Fruit fly (Drosophila melanogaster) whole organism, adult: ENCODE measurements around the gene mbo.
A peak's percentile ranks its signal among the peaks of the same experiment; 100 is the strongest.

ENCODE experiments used
- Hr96 ChIP-seq: fragments of 200-800 bp; sonication (Bioruptor generic); optimal IDR thresholded peaks from 2 replicates; lab custom pipeline; 2016; ENCODE audit warnings: missing biosample characterization, missing genetic modification characterization
- bab1 ChIP-seq: fragments of 200-800 bp; sonication (Bioruptor generic); optimal IDR thresholded peaks from 3 replicates; lab custom pipeline; 2019; ENCODE audit warnings: missing biosample characterization, mild to moderate bottlenecking, missing genetic modification characterization, moderate library complexity
- cnc ChIP-seq, 2 experiments: fragments of >200 bp; optimal IDR thresholded peaks; 2 replicates each; lab custom pipeline; 2017
- kay ChIP-seq: fragments of 200-800 bp; sonication (Bioruptor generic); peaks from one replicate; lab custom pipeline; 2016; ENCODE audit warnings: missing biosample characterization, missing genetic modification characterization, borderline replicate concordance
- toe ChIP-seq: fragments of 200-800 bp; sonication (Bioruptor generic); optimal IDR thresholded peaks from 2 replicates; lab custom pipeline; 2016; ENCODE audit warnings: missing biosample characterization, missing genetic modification characterization

DNA sequence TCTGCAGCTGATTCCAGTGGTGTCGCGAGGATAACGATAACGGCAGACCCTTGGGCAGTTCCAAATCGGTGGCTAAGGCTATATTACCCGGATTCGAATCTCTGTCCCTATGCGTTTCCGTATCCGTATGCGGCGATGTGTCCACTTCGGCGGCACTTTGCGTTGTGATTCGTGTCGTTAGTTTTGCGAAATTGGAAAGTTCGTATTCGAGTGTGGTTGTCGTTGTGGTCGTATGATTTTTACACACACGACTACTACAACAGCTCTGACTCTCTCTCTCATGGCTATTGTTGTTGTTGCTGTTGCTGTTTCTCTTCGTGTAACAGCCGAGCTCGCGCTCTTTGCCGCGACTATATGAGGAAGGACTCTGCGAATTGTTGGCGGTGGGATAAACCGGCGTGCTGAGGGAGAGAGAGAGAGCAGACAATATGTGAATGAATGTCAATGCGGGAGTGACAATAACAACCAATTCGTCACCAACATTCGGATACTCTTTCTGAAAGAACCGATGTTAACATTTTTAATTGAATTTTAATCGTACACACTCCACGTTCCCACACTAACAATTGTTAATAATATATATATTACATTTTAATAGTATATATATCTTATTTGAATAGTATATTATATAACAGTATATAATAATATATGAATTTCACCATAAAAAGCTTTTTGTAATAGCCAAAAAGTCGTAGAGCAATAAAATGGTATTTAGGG, 40.9 kb upstream of the mbo start:
- TF ChIP-seq bab1 (GFP tag; lab: Kevin White, UChicago), result peak; percentile 48
- TF ChIP-seq Hr96 (GFP tag; lab: Kevin White, UChicago), result peak; percentile 29
- peak; percentile 92 for TF ChIP-seq kay (GFP tag; lab: Kevin White, UChicago)
- TF ChIP-seq toe (GFP tag; lab: Kevin White, UChicago), result peak; percentile 21
- no peak for TF ChIP-seq cnc (optimal IDR thresholded peaks at IDR 0.05; lab: Kevin White, UChicago)
